Worm (Caenorhabditis elegans) whole organism, L4 larva: ENCODE results near the gene glb-27.

Source experiments
- R02D3.7 ChIP-seq: fragments of 150-350 bp; sonication (generic microtip); optimal IDR thresholded peaks from 3 replicates; lab custom pipeline; 2014; ENCODE audit warnings: missing biosample characterization, missing genetic modification characterization
- ama-1 ChIP-seq: fragments of 150-350 bp; optimal IDR thresholded peaks from 2 replicates; lab custom pipeline; 2014; ENCODE audit warnings: inconsistent platforms, mixed read lengths
- egl-27 ChIP-seq: sonication (generic microtip); optimal IDR thresholded peaks from 3 replicates; lab custom pipeline; 2017; ENCODE audit warnings: missing biosample characterization, missing genetic modification reagents, missing genetic modification characterization
- lin-1 ChIP-seq: fragments of 200-800 bp; sonication (Bioruptor generic); IDR thresholded peaks from 2 replicates; pipeline ENCODE4 v1.3.6; 2022; ENCODE audit warnings: missing genetic modification reagents, missing genetic modification characterization, missing compliant biosample characterization
- nhr-76 ChIP-seq: fragments of 150-350 bp; optimal IDR thresholded peaks from 2 replicates; lab custom pipeline; 2014; ENCODE audit warnings: missing biosample characterization, missing genetic modification characterization
- unc-39 ChIP-seq: sonication (generic microtip); optimal IDR thresholded peaks from 2 replicates; lab custom pipeline; 2017; ENCODE audit warnings: missing biosample characterization, missing genetic modification characterization
- zag-1 ChIP-seq: fragments of 150-350 bp; optimal IDR thresholded peaks from 2 replicates; lab custom pipeline; 2014; ENCODE audit warnings: missing biosample characterization, missing genetic modification characterization

DNA sequence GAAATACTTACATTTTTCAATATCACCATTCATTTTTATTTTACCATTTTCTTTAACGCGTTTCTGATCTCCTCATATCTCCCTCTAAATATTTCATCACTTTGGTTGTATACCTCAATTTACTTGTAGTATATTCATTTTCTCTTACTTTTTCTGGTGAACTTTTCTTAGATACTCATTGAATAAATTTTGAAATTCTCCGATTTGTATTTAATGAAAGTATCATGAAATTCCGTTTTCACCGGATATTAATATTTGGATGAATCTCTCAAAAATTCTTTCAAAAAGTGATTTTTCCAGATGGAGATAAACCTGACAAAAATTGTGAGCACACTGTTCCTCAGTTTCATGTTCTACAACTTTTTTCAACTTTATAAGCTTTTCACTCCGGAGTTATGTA, 37.9 kb downstream of the glb-27 start, which contains the start of gene T13H5.8:
- no peak for TF ChIP-seq zag-1 (tag; lab: Kevin White, UChicago)
- no peak for TF ChIP-seq nhr-76
- TF ChIP-seq ama-1 = no peak
- no peak for TF ChIP-seq lin-1
- TF ChIP-seq unc-39 (tag; lab: Kevin White, UChicago) = no peak
- no peak for TF ChIP-seq R02D3.7
- TF ChIP-seq egl-27 (tag; lab: Kevin White, UChicago) = no peak
